Fruit fly (Drosophila melanogaster) whole organism, pupa: Measurements from ENCODE around the gene Hk.

Experiments used
- CG12605 ChIP-seq: fragments of 200-800 bp; sonication (Bioruptor generic); IDR thresholded peaks from 2 replicates; pipeline ENCODE4 v1.3.6; 2022; ENCODE audit warnings: missing biosample characterization, missing genetic modification characterization
- CG14655 ChIP-seq: fragments of 200-800 bp; sonication (Bioruptor generic); optimal IDR thresholded peaks from 3 replicates; lab custom pipeline; 2017; ENCODE audit warnings: mild to moderate bottlenecking, missing biosample characterization, missing genetic modification reagents, missing genetic modification characterization
- CG15710 ChIP-seq: fragments of 200-800 bp; sonication (Bioruptor generic); optimal IDR thresholded peaks from 2 replicates; lab custom pipeline; 2018; ENCODE audit warnings: missing biosample characterization, mild to moderate bottlenecking, missing genetic modification characterization, moderate library complexity
- CG34367 ChIP-seq: fragments of 200-800 bp; sonication (Bioruptor generic); optimal IDR thresholded peaks from 2 replicates; lab custom pipeline; 2018; ENCODE audit warnings: missing biosample characterization, mild to moderate bottlenecking, missing genetic modification characterization
- CG4496 ChIP-seq: fragments of 200-800 bp; sonication (Bioruptor generic); IDR thresholded peaks from 3 replicates; pipeline ENCODE4 v1.3.6; 2022; ENCODE audit warnings: missing biosample characterization, missing genetic modification characterization
- CG8159 ChIP-seq: fragments of 200-800 bp; sonication (Bioruptor generic); optimal IDR thresholded peaks from 3 replicates; lab custom pipeline; 2018; ENCODE audit warnings: missing biosample characterization, mild to moderate bottlenecking, missing genetic modification characterization, moderate library complexity
- D1 ChIP-seq: fragments of 200-800 bp; sonication (Bioruptor generic); optimal IDR thresholded peaks from 2 replicates; lab custom pipeline; 2018; ENCODE audit warnings: missing biosample characterization, mild to moderate bottlenecking, missing genetic modification characterization, moderate library complexity
- Ets98B ChIP-seq: fragments of 200-800 bp; sonication (Bioruptor generic); IDR thresholded peaks from 2 replicates; pipeline ENCODE4 v1.3.6; 2022; ENCODE audit warnings: missing biosample characterization, missing genetic modification characterization
- Pif1A ChIP-seq: fragments of 200-800 bp; sonication (Bioruptor generic); optimal IDR thresholded peaks from 3 replicates; lab custom pipeline; 2016; ENCODE audit warnings: missing biosample characterization, missing genetic modification characterization
- Pif1B ChIP-seq: fragments of 200-800 bp; sonication (Bioruptor generic); optimal IDR thresholded peaks from 3 replicates; lab custom pipeline; 2016; ENCODE audit warnings: missing biosample characterization, missing genetic modification characterization
- Snoo ChIP-seq: fragments of 200-800 bp; sonication (Bioruptor generic); optimal IDR thresholded peaks from 3 replicates; lab custom pipeline; 2017; ENCODE audit warnings: missing biosample characterization, mild to moderate bottlenecking, missing genetic modification characterization, inconsistent platforms
- fd96Ca ChIP-seq: fragments of 200-800 bp; sonication (Bioruptor generic); IDR thresholded peaks from 3 replicates; pipeline ENCODE4 v1.3.6; 2022; ENCODE audit warnings: missing biosample characterization, missing genetic modification characterization
- rn ChIP-seq: fragments of 200-800 bp; sonication (Bioruptor generic); IDR thresholded peaks from 2 replicates; pipeline ENCODE4 v1.3.6; 2022; ENCODE audit warnings: missing biosample characterization, missing genetic modification characterization

dm6 chrX:10263957-10264248, 618 bp upstream of the Hk start:
- TF ChIP-seq Pif1B (GFP tag; lab: Kevin White, UChicago) (no peak), CG15710 (tag; lab: Kevin White, UChicago) (no peak), D1 (tag; lab: Kevin White, UChicago) (no peak), CG14655 (GFP tag; lab: Kevin White, UChicago) (no peak), Snoo (tag; lab: Kevin White, UChicago) (no peak), CG12605 (GFP tag; lab: Robert Waterston, UW) (no peak), rn (GFP tag; lab: Robert Waterston, UW) (no peak), CG8159 (tag; lab: Kevin White, UChicago) (no peak), Ets98B (GFP tag; lab: Robert Waterston, UW) (no peak), fd96Ca (no peak), Pif1A (no peak), CG4496 (GFP tag; lab: Robert Waterston, UW) (no peak), CG34367 (tag; lab: Kevin White, UChicago) (no peak)
